Fruit fly (Drosophila melanogaster): Measurements from ENCODE around the gene CG16753.

dm6 chr3L:3013496-3013895 lies 41.4 kb upstream of the CG16753 start:
- no peak for TF ChIP-seq CG8478 (optimal IDR thresholded peaks at IDR 0.05)
- no peak for TF ChIP-seq CTCF (optimal IDR thresholded peaks at IDR 0.05)

Data from S2 (cell line).